Fruit fly (Drosophila melanogaster): ENCODE results near the gene Cyp304a1.

Cyp304a1 gene

dm6 chr3R:13014168-13014881, 50.7 kb downstream of the Cyp304a1 start (continued):
- TF ChIP-seq achi (GFP tag; optimal IDR thresholded peaks at IDR 0.05) (no peak), salr (GFP tag; optimal IDR thresholded peaks at IDR 0.05) (no peak)

DNA sequence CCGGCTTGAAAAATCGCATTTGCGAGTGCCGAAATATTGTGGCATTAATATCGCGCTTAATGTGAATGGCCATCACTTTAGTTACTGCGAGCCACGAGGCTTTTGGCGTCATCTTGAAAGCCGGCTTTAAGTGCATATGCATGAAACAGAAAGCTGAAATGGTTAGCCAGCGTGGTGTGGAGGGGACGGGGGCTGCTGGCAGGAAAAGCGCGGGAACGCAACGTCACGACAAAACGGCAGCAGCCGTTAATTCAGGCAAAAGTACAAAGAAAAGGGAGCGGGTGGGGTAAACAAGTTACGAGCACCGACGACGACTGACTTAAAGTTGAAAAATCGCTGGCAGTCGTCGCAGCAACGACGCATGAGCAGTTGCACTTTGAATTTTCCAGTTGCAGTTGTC, 51.8 kb downstream of the Cyp304a1 start:
- TF ChIP-seq vri (GFP tag; optimal IDR thresholded peaks at IDR 0.05) = no peak
- TF ChIP-seq Sox14 (GFP tag; optimal IDR thresholded peaks at IDR 0.05) = peak; percentile 3
- peak; percentile 84 for TF ChIP-seq Blimp-1 (GFP tag; optimal IDR thresholded peaks at IDR 0.05)
- peak; percentile 4 for TF ChIP-seq CG6854 (GFP tag; optimal IDR thresholded peaks at IDR 0.05)
- TF ChIP-seq fd59A (GFP tag; optimal IDR thresholded peaks at IDR 0.05) = no peak
- TF ChIP-seq eg (GFP tag; IDR thresholded peaks at IDR 0.05) = 0 out of 3 replicates have a peak, but pooled peaks have one; percentile 23
- no peak for TF ChIP-seq lz (GFP tag; optimal IDR thresholded peaks at IDR 0.05)

Data from whole organism, prepupa.